Worm (Caenorhabditis elegans): ENCODE measurements around the gene R10E8.2.
"Not testable (repeated sequence)": the region's sequence is repeated elsewhere in the genome, so short reads cannot be mapped to it uniquely, and the experiment has no call there.

The R10E8.2 gene

ce11 chrV:18266238-18266637 is 12.6 kb downstream of the R10E8.2 start, which contains the start of gene R10E8.6:
Gene R10E8.6, minus strand, starts transcription at chrV:18266391.
- TF ChIP-seq dao-5 (tag; optimal IDR thresholded peaks at IDR 0.05), result no peak
- TF ChIP-seq W03F9.2 (tag; optimal IDR thresholded peaks at IDR 0.05), result no peak
- no peak for TF ChIP-seq him-1 (tag; optimal IDR thresholded peaks at IDR 0.05)

DNA sequence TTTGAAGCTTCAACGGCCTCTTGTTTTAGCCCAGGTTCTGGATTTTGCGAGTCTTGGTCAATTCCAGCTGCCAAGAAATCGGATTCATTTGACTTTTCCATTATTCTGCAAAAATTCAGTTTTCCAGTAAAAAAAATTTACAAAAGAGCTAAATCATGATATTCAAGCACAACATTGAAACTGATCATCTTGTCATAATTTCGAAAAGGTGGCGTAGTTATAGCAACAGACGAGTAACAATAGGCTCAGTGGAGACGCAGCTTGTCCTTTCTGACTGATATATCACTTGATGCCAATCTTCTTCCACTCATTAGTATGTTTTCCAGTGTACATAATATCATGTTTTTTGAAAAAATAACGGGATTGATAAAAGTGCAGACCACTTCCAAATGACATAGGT is 15.2 kb downstream of the R10E8.2 start, which contains the start of gene fbxa-213:
Gene fbxa-213 (minus strand): TSS at position 101 of the 400 bp plus-strand sequence.
- TF ChIP-seq dao-5 (tag; optimal IDR thresholded peaks at IDR 0.05) (no peak), him-1 (tag; optimal IDR thresholded peaks at IDR 0.05) (no peak), W03F9.2 (tag; optimal IDR thresholded peaks at IDR 0.05) (no peak)

DNA sequence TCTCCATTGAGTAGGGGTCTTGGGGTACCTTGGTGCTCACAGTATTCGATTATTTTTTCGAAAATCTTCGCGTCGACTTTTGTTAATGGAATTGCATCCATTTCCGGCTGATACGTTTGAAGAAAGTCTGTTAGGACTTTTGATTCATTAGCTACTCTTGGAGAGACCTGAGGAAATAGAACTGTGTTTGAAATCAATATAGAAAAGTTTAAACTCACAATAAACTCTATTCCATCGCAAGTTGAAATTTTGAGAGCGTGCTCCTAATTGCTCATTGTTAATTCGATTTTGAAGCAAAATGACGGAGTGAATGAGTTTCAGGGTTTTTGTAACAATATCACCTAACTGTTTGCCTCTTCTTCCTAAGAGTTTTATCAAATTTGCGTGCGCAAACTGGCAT is 16.3 kb downstream of the R10E8.2 start, which contains the start of gene skr-6:
Gene skr-6 (minus strand): TSS at position 101 of the 400 bp plus-strand sequence.
- TF ChIP-seq him-1 (tag; optimal IDR thresholded peaks at IDR 0.05) (no peak), dao-5 (tag; optimal IDR thresholded peaks at IDR 0.05) (no peak), W03F9.2 (tag; optimal IDR thresholded peaks at IDR 0.05) (no peak)

DNA sequence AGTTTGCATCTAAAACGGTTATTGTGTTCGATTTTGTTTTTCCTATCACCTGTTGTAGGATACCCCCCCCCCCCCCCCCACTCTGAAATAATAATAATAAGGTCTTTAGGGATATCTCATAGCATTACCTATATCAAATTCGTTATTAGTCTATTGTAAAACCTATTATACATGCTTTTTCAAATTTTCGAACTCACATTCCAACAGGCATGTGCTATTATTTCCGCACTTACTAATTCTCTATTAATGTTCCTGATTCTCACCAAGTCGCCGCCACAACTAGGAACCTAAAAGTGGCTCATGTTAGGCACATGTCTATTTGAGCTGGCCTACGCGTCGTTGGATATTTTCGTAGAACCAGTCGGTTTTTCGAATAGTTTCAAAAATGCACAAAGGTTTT is 16.8 kb downstream of the R10E8.2 start, which contains the start of gene Y37H2C.4:
Gene Y37H2C.4 (plus strand): TSS at position 301 of the 400 bp plus-strand sequence.
- TF ChIP-seq dao-5 (tag; optimal IDR thresholded peaks at IDR 0.05), result no peak
- no peak for TF ChIP-seq him-1 (tag; optimal IDR thresholded peaks at IDR 0.05)
- no peak for TF ChIP-seq W03F9.2 (tag; optimal IDR thresholded peaks at IDR 0.05)

DNA sequence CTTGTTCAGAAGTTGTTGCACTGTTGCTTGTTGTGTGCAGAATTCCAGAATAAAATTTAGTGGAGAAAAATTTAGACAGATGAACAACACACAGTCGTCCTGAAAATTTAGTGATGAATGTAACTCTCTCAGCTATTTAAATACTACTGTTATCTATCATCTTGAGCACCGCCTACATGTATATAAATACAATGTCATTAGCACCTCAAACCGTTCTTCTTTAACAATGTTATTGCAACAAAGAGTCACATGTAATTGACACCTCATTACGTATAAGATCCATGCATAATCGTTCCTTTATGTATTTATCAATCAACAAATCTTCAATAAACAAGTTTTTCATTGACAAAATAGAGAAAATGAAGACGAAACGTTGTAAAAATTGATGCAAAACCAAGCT is 27.2 kb downstream of the R10E8.2 start, which contains the start of gene Y51A2A.16:
Gene Y51A2A.16 (minus strand): TSS at position 101 of the 400 bp plus-strand sequence.
- TF ChIP-seq him-1 (tag; optimal IDR thresholded peaks at IDR 0.05), result no peak
- TF ChIP-seq W03F9.2 (tag; optimal IDR thresholded peaks at IDR 0.05), result no peak
- TF ChIP-seq dao-5 (tag; optimal IDR thresholded peaks at IDR 0.05), result no peak

DNA sequence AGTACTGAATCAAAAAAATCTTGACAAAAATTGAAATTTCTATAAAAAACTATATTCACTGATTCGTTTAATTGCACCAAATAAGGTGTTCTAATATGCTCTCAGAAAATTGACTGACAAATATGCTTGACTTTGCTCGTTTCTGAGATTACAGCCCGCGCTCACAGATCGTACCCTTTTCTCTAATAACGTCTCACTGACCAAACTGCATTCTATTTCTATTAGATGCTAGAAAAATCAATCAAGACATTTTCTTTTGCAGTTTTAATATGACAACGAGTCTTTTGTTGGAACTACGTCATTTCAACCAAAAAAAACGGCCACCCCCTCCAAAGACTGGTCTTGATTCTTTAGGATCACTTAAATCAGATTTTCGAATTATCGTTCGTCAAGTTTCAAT is 29.0 kb downstream of the R10E8.2 start, which contains the start of gene clec-247:
Gene clec-247 (plus strand): TSS at position 301 of the 400 bp plus-strand sequence.
- TF ChIP-seq W03F9.2 (tag; optimal IDR thresholded peaks at IDR 0.05), result no peak
- no peak for TF ChIP-seq dao-5 (tag; optimal IDR thresholded peaks at IDR 0.05)
- TF ChIP-seq him-1 (tag; optimal IDR thresholded peaks at IDR 0.05), result no peak

- TF ChIP-seq W03F9.2 (tag; optimal IDR thresholded peaks at IDR 0.05) (no peak), him-1 (tag; optimal IDR thresholded peaks at IDR 0.05) (no peak), dao-5 (tag; optimal IDR thresholded peaks at IDR 0.05) (no peak)
These were observed 37.0 kb downstream of the R10E8.2 start, which contains the start of gene Y51A2A.4 for ce11 chrV:18290642-18291041. Gene Y51A2A.4, plus strand, starts transcription at chrV:18290942.

DNA sequence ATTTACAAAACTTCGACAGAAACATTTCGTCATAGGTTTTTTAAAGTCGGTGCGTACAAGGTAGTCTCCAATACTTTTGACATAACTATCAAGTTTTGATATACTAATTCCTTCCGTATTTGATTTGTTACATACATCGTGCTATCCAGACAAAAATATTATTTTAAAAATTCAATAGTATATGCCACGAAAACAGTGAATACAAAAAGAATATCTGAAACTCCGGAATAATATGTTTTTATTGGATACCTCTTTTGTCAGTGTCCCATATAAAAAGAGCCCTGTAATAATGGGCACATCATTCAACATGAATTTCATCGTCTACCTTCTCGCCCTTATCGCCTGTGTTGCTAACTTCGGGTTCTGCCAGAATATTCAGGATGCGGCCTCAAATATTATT is 38.7 kb downstream of the R10E8.2 start, which contains the start of gene Y51A2A.12:
Gene Y51A2A.12 (plus strand): TSS at position 301 of the 400 bp plus-strand sequence.
- TF ChIP-seq W03F9.2 (tag; optimal IDR thresholded peaks at IDR 0.05) (no peak), dao-5 (tag; optimal IDR thresholded peaks at IDR 0.05) (no peak), him-1 (tag; optimal IDR thresholded peaks at IDR 0.05) (no peak)

ce11 chrV:18298506-18298905 is 44.9 kb downstream of the R10E8.2 start, which contains the start of gene Y51A2A.5:
Gene Y51A2A.5, plus strand, starts transcription at chrV:18298806.
- no peak for TF ChIP-seq dao-5 (tag; optimal IDR thresholded peaks at IDR 0.05)
- no peak for TF ChIP-seq him-1 (tag; optimal IDR thresholded peaks at IDR 0.05)
- no peak for TF ChIP-seq W03F9.2 (tag; optimal IDR thresholded peaks at IDR 0.05)

DNA sequence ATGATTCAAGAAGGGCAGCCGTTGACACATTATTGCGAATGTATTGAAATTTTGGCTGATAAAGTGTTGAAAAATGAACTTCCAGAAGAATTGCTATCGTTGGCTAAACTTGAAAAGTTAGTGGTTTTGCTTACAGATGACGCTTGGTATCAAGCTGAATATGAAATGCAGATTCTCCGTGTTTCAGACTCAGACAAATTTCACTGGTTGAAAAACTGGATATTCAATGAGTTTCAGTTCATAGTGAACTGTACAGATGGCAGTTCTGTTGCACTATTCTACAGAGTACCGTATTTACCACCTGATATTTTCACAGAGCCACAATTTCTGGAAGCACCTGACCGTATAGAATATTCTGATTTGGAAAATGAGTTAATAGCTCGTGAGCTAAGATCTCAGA is 45.7 kb downstream of the R10E8.2 start:
- TF ChIP-seq him-1 (tag; optimal IDR thresholded peaks at IDR 0.05) (no peak), dao-5 (tag; optimal IDR thresholded peaks at IDR 0.05) (no peak), W03F9.2 (tag; optimal IDR thresholded peaks at IDR 0.05) (no peak)

DNA sequence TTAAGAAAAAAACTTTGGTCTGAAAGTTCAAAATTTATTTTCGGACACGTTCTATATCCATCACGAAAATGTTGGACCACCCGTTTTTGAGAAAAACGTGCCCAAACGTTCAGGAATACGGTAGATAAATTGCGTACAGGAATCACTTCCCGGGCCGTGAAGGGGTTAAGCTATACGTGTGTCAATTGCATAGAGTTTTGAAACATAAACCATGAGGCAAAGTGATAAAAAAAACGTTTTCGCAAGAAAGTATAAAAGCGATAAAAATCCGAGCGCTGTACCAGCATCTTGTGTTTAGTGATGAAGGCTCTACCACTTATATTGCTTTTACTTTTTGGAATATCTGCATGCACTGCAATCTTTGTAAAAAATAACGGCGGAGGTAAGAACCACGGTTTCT is 48.8 kb downstream of the R10E8.2 start, which contains the start of gene Y51A2A.6:
Gene Y51A2A.6 (plus strand): TSS at position 301 of the 400 bp plus-strand sequence.
- not testable (repeated sequence) for TF ChIP-seq W03F9.2, dao-5, him-1 (tag; optimal IDR thresholded peaks at IDR 0.05)

Data from whole organism, L4/young adult.